Fruit fly (Drosophila melanogaster) whole organism, embryonic: ENCODE measurements around the gene CG11723.
A peak's percentile ranks its signal among the peaks of the same experiment; 100 is the strongest.

Source experiments
- Atf-2 ChIP-seq: fragments of 200-800 bp; sonication (Bioruptor generic); optimal IDR thresholded peaks from 2 replicates; lab custom pipeline; 2016; ENCODE audit warnings: missing biosample characterization, missing genetic modification characterization
- CG10274 ChIP-seq: fragments of 200-800 bp; sonication (Bioruptor generic); optimal IDR thresholded peaks from 3 replicates; lab custom pipeline; 2017; ENCODE audit warnings: missing biosample characterization, mild to moderate bottlenecking, missing genetic modification characterization
- CG11456 ChIP-seq: fragments of 200-800 bp; sonication (Bioruptor generic); IDR thresholded peaks from 3 replicates; pipeline ENCODE4 v1.3.6; 2022; ENCODE audit warnings: missing biosample characterization, missing genetic modification characterization
- CG12071 ChIP-seq: fragments of 200-800 bp; sonication (Bioruptor generic); optimal IDR thresholded peaks from 3 replicates; lab custom pipeline; 2018; ENCODE audit warnings: missing biosample characterization, mild to moderate bottlenecking, missing genetic modification characterization
- CG12155 ChIP-seq: fragments of 200-800 bp; sonication (Bioruptor generic); optimal IDR thresholded peaks from 3 replicates; lab custom pipeline; 2016; ENCODE audit warnings: missing biosample characterization, missing genetic modification characterization
- CG13123 ChIP-seq: fragments of 200-800 bp; sonication (Bioruptor generic); optimal IDR thresholded peaks from 2 replicates; lab custom pipeline; 2016; ENCODE audit warnings: missing biosample characterization, missing genetic modification characterization
- CG13624 ChIP-seq: fragments of 200-800 bp; sonication (Bioruptor generic); optimal IDR thresholded peaks from 2 replicates; lab custom pipeline; 2016; ENCODE audit warnings: missing biosample characterization, missing genetic modification characterization
- CG15073 ChIP-seq: fragments of 200-800 bp; sonication (Bioruptor generic); optimal IDR thresholded peaks from 2 replicates; lab custom pipeline; 2016; ENCODE audit warnings: missing biosample characterization, missing genetic modification characterization
- CG1529 ChIP-seq: fragments of 200-800 bp; sonication (Bioruptor generic); optimal IDR thresholded peaks from 3 replicates; lab custom pipeline; 2018; ENCODE audit warnings: missing biosample characterization, missing genetic modification characterization
- CG16815 ChIP-seq: fragments of 200-800 bp; sonication (Bioruptor generic); optimal IDR thresholded peaks from 3 replicates; lab custom pipeline; 2017; ENCODE audit warnings: missing biosample characterization, mild to moderate bottlenecking, missing genetic modification characterization
- CG18619 ChIP-seq: fragments of 200-800 bp; sonication (Bioruptor generic); optimal IDR thresholded peaks from 3 replicates; lab custom pipeline; 2017; ENCODE audit warnings: missing biosample characterization, mild to moderate bottlenecking, missing genetic modification characterization
- CG2116 ChIP-seq: fragments of 200-800 bp; sonication (Bioruptor generic); optimal IDR thresholded peaks from 3 replicates; lab custom pipeline; 2018; ENCODE audit warnings: missing biosample characterization, mild to moderate bottlenecking, missing genetic modification characterization
- CG2120 ChIP-seq: fragments of 200-800 bp; sonication (Bioruptor generic); optimal IDR thresholded peaks from 3 replicates; lab custom pipeline; 2016; ENCODE audit warnings: missing biosample characterization, missing genetic modification characterization
- CG2199 ChIP-seq: fragments of 200-800 bp; sonication (Bioruptor generic); IDR thresholded peaks from 3 replicates; pipeline ENCODE4 v1.3.6; 2022; ENCODE audit warnings: missing biosample characterization, missing genetic modification characterization
- CG34422 ChIP-seq: fragments of 200-800 bp; sonication (Bioruptor generic); IDR thresholded peaks from 3 replicates; pipeline ENCODE4 v1.3.6; 2022; ENCODE audit warnings: missing biosample characterization, missing genetic modification characterization
- CG6765 ChIP-seq: fragments of 200-800 bp; sonication (Bioruptor generic); optimal IDR thresholded peaks from 3 replicates; lab custom pipeline; 2017; ENCODE audit warnings: missing biosample characterization, mild to moderate bottlenecking, missing genetic modification characterization
- CG6791 ChIP-seq: fragments of 200-800 bp; sonication (Bioruptor generic); IDR thresholded peaks from 3 replicates; pipeline ENCODE4 v1.3.6; 2022; ENCODE audit warnings: missing biosample characterization, missing genetic modification characterization; ENCODE audit not compliant: partially characterized antibody
- CG6813 ChIP-seq: fragments of 200-800 bp; sonication (Bioruptor generic); optimal IDR thresholded peaks from 2 replicates; lab custom pipeline; 2017; ENCODE audit warnings: missing biosample characterization, missing genetic modification characterization, mild to moderate bottlenecking, moderate library complexity, missing genetic modification reagents
- CG7357 ChIP-seq: fragments of 200-800 bp; sonication (Bioruptor generic); IDR thresholded peaks from 3 replicates; pipeline ENCODE4 v1.3.6; 2022; ENCODE audit warnings: missing biosample characterization, missing genetic modification characterization
- Dfd ChIP-seq, 2 experiments: fragments of >200 bp; optimal IDR thresholded peaks; 2 replicates each; lab custom pipeline; 2017; ENCODE audit warnings: missing biosample characterization in 2 of 2, missing genetic modification characterization in 2 of 2
- Dip3 ChIP-seq: fragments of 200-800 bp; sonication (Bioruptor generic); optimal IDR thresholded peaks from 3 replicates; lab custom pipeline; 2016; ENCODE audit warnings: missing biosample characterization, missing genetic modification characterization
- Doc2 ChIP-seq: fragments of 200-800 bp; sonication (Bioruptor generic); IDR thresholded peaks from 2 replicates; pipeline ENCODE4 v1.3.6; 2022; ENCODE audit warnings: missing biosample characterization, missing genetic modification characterization
- Eip74EF ChIP-seq, 2 experiments: fragments of 200-800 bp in 1 of 2; fragments of >200 bp in 1 of 2; sonication (Bioruptor generic) in 1 of 2; optimal IDR thresholded peaks; 2 replicates each; lab custom pipeline; 2017 to 2019; ENCODE audit warnings: missing biosample characterization in 2 of 2, missing genetic modification characterization in 2 of 2, mild to moderate bottlenecking in 1 of 2, moderate library complexity in 1 of 2
- Fer1 ChIP-seq: fragments of 200-800 bp; sonication (Bioruptor generic); optimal IDR thresholded peaks from 2 replicates; lab custom pipeline; 2017; ENCODE audit warnings: missing biosample characterization, mild to moderate bottlenecking, missing genetic modification characterization
- HLH3B ChIP-seq: fragments of 200-800 bp; sonication (Bioruptor generic); IDR thresholded peaks from 2 replicates; pipeline ENCODE4 v1.3.6; 2022; ENCODE audit warnings: missing biosample characterization, missing genetic modification characterization
- Taf1 ChIP-seq: fragments of 200-800 bp; sonication (Bioruptor generic); IDR thresholded peaks from 2 replicates; pipeline ENCODE4 v1.3.6; 2022; ENCODE audit warnings: missing biosample characterization, missing genetic modification characterization
- Usf ChIP-seq: fragments of 200-800 bp; sonication (Bioruptor generic); optimal IDR thresholded peaks from 2 replicates; lab custom pipeline; 2017; ENCODE audit warnings: missing genotype, missing biosample characterization, missing genetic modification characterization
- ab ChIP-seq: fragments of 200-800 bp; sonication (Bioruptor generic); optimal IDR thresholded peaks from 2 replicates; lab custom pipeline; 2016; ENCODE audit warnings: missing biosample characterization, missing genetic modification characterization
- bbx ChIP-seq: fragments of 200-800 bp; sonication (Bioruptor generic); IDR thresholded peaks from 2 replicates; pipeline ENCODE4 v1.3.6; 2022; ENCODE audit warnings: missing biosample characterization, missing genetic modification characterization; ENCODE audit not compliant: partially characterized antibody
- chinmo ChIP-seq: fragments of 200-800 bp; sonication (Bioruptor generic); IDR thresholded peaks from 4 replicates; pipeline ENCODE4 v1.3.6; 2022; ENCODE audit warnings: missing biosample characterization, missing genetic modification characterization; ENCODE audit not compliant: partially characterized antibody
- disco-r ChIP-seq: fragments of 200-800 bp; sonication (Bioruptor generic); optimal IDR thresholded peaks from 2 replicates; lab custom pipeline; 2016; ENCODE audit warnings: missing biosample characterization, missing genetic modification characterization
- gem ChIP-seq: fragments of 200-800 bp; sonication (Bioruptor generic); optimal IDR thresholded peaks from 2 replicates; lab custom pipeline; 2019; ENCODE audit warnings: missing biosample characterization, mild to moderate bottlenecking, missing genetic modification characterization, moderate library complexity
- gfzf ChIP-seq: fragments of 200-800 bp; sonication (Bioruptor generic); optimal IDR thresholded peaks from 2 replicates; lab custom pipeline; 2016; ENCODE audit warnings: missing biosample characterization, mild to moderate bottlenecking, missing genetic modification characterization, moderate library complexity
- gt ChIP-seq: fragments of 200-800 bp; sonication (Bioruptor generic); IDR thresholded peaks from 2 replicates; pipeline ENCODE4 v1.3.6; 2022; ENCODE audit warnings: missing biosample characterization, missing genetic modification characterization
- ind ChIP-seq: fragments of 200-800 bp; sonication (Bioruptor generic); optimal IDR thresholded peaks from 3 replicates; lab custom pipeline; 2016; ENCODE audit warnings: missing biosample characterization, missing genetic modification characterization
- insv ChIP-seq, 2 experiments: fragments of 200-800 bp; sonication (Bioruptor generic); optimal IDR thresholded peaks; 3 replicates each; lab custom pipeline; 2016 to 2018; ENCODE audit warnings: missing biosample characterization in 2 of 2, missing genetic modification characterization in 2 of 2
- ken ChIP-seq: fragments of 200-800 bp; sonication (Bioruptor generic); IDR thresholded peaks from 3 replicates; pipeline ENCODE4 v1.3.6; 2022; ENCODE audit warnings: missing biosample characterization, missing genetic modification characterization
- kni ChIP-seq: fragments of 200-800 bp; sonication (Bioruptor generic); optimal IDR thresholded peaks from 3 replicates; lab custom pipeline; 2017; ENCODE audit warnings: mild to moderate bottlenecking, missing biosample characterization, missing genetic modification reagents, missing genetic modification characterization
- lola ChIP-seq, 3 experiments: fragments of >200 bp in 2 of 3; fragments of 200-800 bp in 1 of 3; sonication (Bioruptor generic) in 1 of 3; optimal IDR thresholded peaks; 2 replicates each; lab custom pipeline; 2017 to 2019; ENCODE audit warnings: missing biosample characterization in 3 of 3, missing genetic modification characterization in 3 of 3, mild to moderate bottlenecking in 1 of 3, moderate library complexity in 1 of 3
- mirr ChIP-seq: fragments of 200-800 bp; sonication (Bioruptor generic); optimal IDR thresholded peaks from 3 replicates; lab custom pipeline; 2018; ENCODE audit warnings: missing biosample characterization, mild to moderate bottlenecking, missing genetic modification characterization
- pfk ChIP-seq: fragments of 200-800 bp; sonication (Bioruptor generic); optimal IDR thresholded peaks from 2 replicates; lab custom pipeline; 2018; ENCODE audit warnings: missing biosample characterization, mild to moderate bottlenecking, missing genetic modification characterization, moderate library complexity
- sisA ChIP-seq: fragments of 200-800 bp; sonication (Bioruptor generic); IDR thresholded peaks from 2 replicates; pipeline ENCODE4 v1.3.6; 2022; ENCODE audit warnings: missing biosample characterization, missing genetic modification characterization
- slbo ChIP-seq: fragments of 200-800 bp; sonication (Bioruptor generic); IDR thresholded peaks from 2 replicates; pipeline ENCODE4 v1.3.6; 2022; ENCODE audit warnings: missing biosample characterization, missing genetic modification characterization
- sqz ChIP-seq: fragments of 200-800 bp; sonication (Bioruptor generic); optimal IDR thresholded peaks from 3 replicates; lab custom pipeline; 2018; ENCODE audit warnings: missing biosample characterization, mild to moderate bottlenecking, missing genetic modification characterization
- sr ChIP-seq: fragments of 200-800 bp; sonication (Bioruptor generic); IDR thresholded peaks from 3 replicates; pipeline ENCODE4 v1.3.6; 2022; ENCODE audit warnings: missing biosample characterization, missing genetic modification characterization
- toy ChIP-seq: fragments of 200-800 bp; sonication (Bioruptor generic); IDR thresholded peaks from 2 replicates; pipeline ENCODE4 v1.3.6; 2022; ENCODE audit warnings: missing biosample characterization, missing genetic modification characterization
- tx ChIP-seq: fragments of 200-800 bp; sonication (Bioruptor generic); optimal IDR thresholded peaks from 2 replicates; lab custom pipeline; 2016; ENCODE audit warnings: missing biosample characterization, missing genetic modification characterization

The CG11723 gene

dm6 chr2L:2161244-2162243 lies 14.5 kb upstream of the CG11723 start (continued):
- TF ChIP-seq CG6813 (GFP tag; lab: Kevin White, UChicago) = peak; percentile 36
- TF ChIP-seq CG11456 (GFP tag; lab: Robert Waterston, UW) = peak; percentile 23; the same call in 1 of the 3 replicates
- peak; percentile 1 for TF ChIP-seq tx (GFP tag; lab: Kevin White, UChicago)
- peak in 1 of 2 experiments; percentile 34 for TF ChIP-seq Eip74EF (GFP tag; optimal IDR thresholded peaks at IDR 0.05; lab: Kevin White, UChicago)
- no peak for TF ChIP-seq Fer1 (GFP tag; lab: Kevin White, UChicago)
- TF ChIP-seq toy (GFP tag; lab: Robert Waterston, UW) = no peak
- no peak for TF ChIP-seq pfk (GFP tag; lab: Kevin White, UChicago)
- TF ChIP-seq disco-r (GFP tag; lab: Kevin White, UChicago) = peak; percentile 10
- peak; percentile 69 for TF ChIP-seq gem (tag; lab: Kevin White, UChicago)
- peak; percentile 12 for TF ChIP-seq CG12155 (GFP tag; lab: Kevin White, UChicago)
- no peak for TF ChIP-seq CG13123 (GFP tag; lab: Kevin White, UChicago)
- TF ChIP-seq gfzf (GFP tag; lab: Kevin White, UChicago) = no peak
- 0 out of 2 replicates have a peak, but pooled peaks have one; percentile 36 for TF ChIP-seq Taf1
- TF ChIP-seq CG6765 (GFP tag; lab: Kevin White, UChicago) = peak; percentile 3
- peak in 1 of 3 experiments; percentile 80 for TF ChIP-seq lola (GFP tag; optimal IDR thresholded peaks at IDR 0.05; lab: Kevin White, UChicago)
- peak; percentile 65 for TF ChIP-seq CG2120 (GFP tag; lab: Kevin White, UChicago)
- peak; percentile 92; the same call in 3 of the 4 replicates for TF ChIP-seq chinmo
- TF ChIP-seq Doc2 (GFP tag; lab: Robert Waterston, UW) = no peak
- TF ChIP-seq CG2199 (GFP tag; lab: Robert Waterston, UW) = peak; percentile 59; the same call in 1 of the 3 replicates
- peak; percentile 45 for TF ChIP-seq Usf (GFP tag; lab: Kevin White, UChicago)
- TF ChIP-seq sqz = peak; percentile 94
- peak; percentile 24 for TF ChIP-seq mirr (GFP tag; lab: Kevin White, UChicago)
- no peak for TF ChIP-seq CG2116 (GFP tag; lab: Kevin White, UChicago)
- TF ChIP-seq Dfd (GFP tag; optimal IDR thresholded peaks at IDR 0.05; lab: Kevin White, UChicago) = no peak
- peak; percentile 30 for TF ChIP-seq Dip3 (GFP tag; lab: Kevin White, UChicago)
- peak; percentile 58 for TF ChIP-seq Atf-2
- TF ChIP-seq CG34422 (GFP tag; lab: Robert Waterston, UW) = peak; percentile 33; the same call in 1 of the 3 replicates
- no peak for TF ChIP-seq CG7357 (GFP tag; lab: Robert Waterston, UW)
- TF ChIP-seq slbo (GFP tag; lab: Robert Waterston, UW) = peak; percentile 63
- TF ChIP-seq bbx (GFP tag; lab: Robert Waterston, UW) = peak; percentile 49; the same call in 1 of the 2 replicates
- peak in 1 of 2 experiments; percentile 21 for TF ChIP-seq insv (GFP tag; optimal IDR thresholded peaks at IDR 0.05; lab: Kevin White, UChicago)
- peak; percentile 98 for TF ChIP-seq kni (GFP tag; lab: Kevin White, UChicago)
- peak; percentile 53; the same call in 2 of the 3 replicates for TF ChIP-seq ken (GFP tag; lab: Robert Waterston, UW)
- peak; percentile 39; the same call in 1 of the 2 replicates for TF ChIP-seq HLH3B (GFP tag; lab: Robert Waterston, UW)
- TF ChIP-seq CG16815 = peak; percentile 76
- peak; percentile 47 for TF ChIP-seq ab
- TF ChIP-seq CG12071 (GFP tag; lab: Kevin White, UChicago) = no peak
- TF ChIP-seq CG18619 (GFP tag; lab: Kevin White, UChicago) = peak; percentile 63
- TF ChIP-seq CG13624 (GFP tag; lab: Kevin White, UChicago) = no peak
- TF ChIP-seq sisA (GFP tag; lab: Robert Waterston, UW) = peak; percentile 53; the same call in 1 of the 2 replicates
- peak; percentile 99 for TF ChIP-seq sr (GFP tag; lab: Robert Waterston, UW)
- TF ChIP-seq CG15073 (GFP tag; lab: Kevin White, UChicago) = no peak
- TF ChIP-seq CG6791 = 0 out of 3 replicates have a peak, but pooled peaks have one; percentile 26
- peak; percentile 98 for TF ChIP-seq CG10274 (GFP tag; lab: Kevin White, UChicago)
- no peak for TF ChIP-seq gt (GFP tag; lab: Robert Waterston, UW)
- TF ChIP-seq CG1529 (GFP tag; lab: Kevin White, UChicago) = no peak
- peak; percentile 57 for TF ChIP-seq ind
